Worm (Caenorhabditis elegans) whole organism, early embryonic: ENCODE results near the gene clec-229.

ENCODE experiments used
- B0310.2 ChIP-seq: sonication (generic microtip); optimal IDR thresholded peaks from 2 replicates; lab custom pipeline; 2016; ENCODE audit warnings: mild to moderate bottlenecking, missing genetic modification characterization, missing compliant biosample characterization
- F13C5.2 ChIP-seq: sonication (generic microtip); optimal IDR thresholded peaks from 2 replicates; lab custom pipeline; 2017; ENCODE audit warnings: mild to moderate bottlenecking, missing genetic modification characterization, inconsistent platforms, missing compliant biosample characterization
- aly-1 ChIP-seq: sonication (generic microtip); optimal IDR thresholded peaks from 2 replicates; lab custom pipeline; 2016; ENCODE audit warnings: missing genetic modification characterization, missing compliant biosample characterization
- ama-1 ChIP-seq: fragments of 150-350 bp; optimal IDR thresholded peaks from 2 replicates; lab custom pipeline; 2014
- ets-7 ChIP-seq: sonication (generic microtip); optimal IDR thresholded peaks from 2 replicates; lab custom pipeline; 2016; ENCODE audit warnings: missing genotype, missing genetic modification characterization, missing compliant biosample characterization
- flt-1 ChIP-seq: fragments of 200-800 bp; sonication (Bioruptor generic); IDR thresholded peaks from 2 replicates; pipeline ENCODE4 v1.3.6; 2022; ENCODE audit warnings: missing genetic modification characterization, missing compliant biosample characterization
- hmbx-1 ChIP-seq: sonication (generic microtip); optimal IDR thresholded peaks from 2 replicates; lab custom pipeline; 2016; ENCODE audit warnings: mild to moderate bottlenecking, missing genetic modification characterization, missing compliant biosample characterization
- hnd-1 ChIP-seq: sonication (generic microtip); optimal IDR thresholded peaks from 2 replicates; lab custom pipeline; 2016; ENCODE audit warnings: missing genetic modification characterization, missing compliant biosample characterization
- sea-1 ChIP-seq: fragments of 200-800 bp; sonication (Bioruptor generic); conservative IDR thresholded peaks from 2 replicates; pipeline ENCODE4 v1.3.6; 2022; ENCODE audit warnings: missing genetic modification characterization, missing compliant biosample characterization
- tbx-11 ChIP-seq: fragments of 200-800 bp; sonication (Bioruptor generic); IDR thresholded peaks from 2 replicates; pipeline ENCODE4 v1.3.6; 2022; ENCODE audit warnings: missing genetic modification characterization, missing compliant biosample characterization
- tbx-37 ChIP-seq: fragments of 200-800 bp; sonication (Bioruptor generic); conservative IDR thresholded peaks from 2 replicates; pipeline ENCODE4 v1.3.6; 2022; ENCODE audit warnings: missing genetic modification reagents, missing genetic modification characterization, missing compliant biosample characterization

DNA sequence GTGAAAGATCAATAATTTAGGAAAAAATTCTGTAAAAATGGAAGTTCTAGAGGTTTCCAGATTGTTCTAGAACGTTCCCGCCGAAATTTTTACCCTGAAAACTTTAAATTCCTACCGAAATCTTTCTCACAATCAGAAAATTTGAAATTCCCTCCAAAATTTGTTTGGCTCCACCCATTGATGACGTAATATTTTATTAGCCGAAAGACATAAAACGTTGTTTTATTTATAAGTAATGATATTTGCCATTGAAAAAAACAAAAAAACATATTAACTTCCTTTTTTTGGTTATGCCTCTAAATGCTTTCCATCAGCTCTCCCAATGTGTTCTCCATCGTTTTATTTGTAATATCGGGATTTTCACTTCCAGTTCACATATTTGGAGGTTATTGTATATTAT lies 11.0 kb downstream of the clec-229 start, which contains the start of gene srh-295:
- TF ChIP-seq ama-1 (lab: Kevin White, UChicago) (no peak), ets-7 (tag; lab: Kevin White, UChicago) (no peak), tbx-37 (GFP tag; lab: Robert Waterston, UW) (no peak), flt-1 (GFP tag; lab: Robert Waterston, UW) (no peak), hnd-1 (no peak), sea-1 (GFP tag; lab: Robert Waterston, UW) (no peak), tbx-11 (GFP tag; lab: Robert Waterston, UW) (no peak), hmbx-1 (tag; lab: Kevin White, UChicago) (no peak), aly-1 (no peak), B0310.2 (tag; lab: Kevin White, UChicago) (no peak), F13C5.2 (tag; lab: Kevin White, UChicago) (no peak)
